Fruit fly (Drosophila melanogaster) whole organism, embryonic: ENCODE data around the gene Bro.

Source experiments
- Asciz ChIP-seq: fragments of 200-800 bp; sonication (Bioruptor generic); optimal IDR thresholded peaks from 2 replicates; lab custom pipeline; 2017; ENCODE audit warnings: missing biosample characterization, mild to moderate bottlenecking, missing genetic modification characterization, missing genetic modification reagents
- CG17829 ChIP-seq: fragments of 200-800 bp; optimal IDR thresholded peaks from 2 replicates; lab custom pipeline; 2019; ENCODE audit warnings: missing biosample characterization, mild to moderate bottlenecking, missing genetic modification characterization, moderate library complexity
- CG30403 ChIP-seq: fragments of 200-800 bp; sonication (Bioruptor generic); optimal IDR thresholded peaks from 3 replicates; lab custom pipeline; 2016; ENCODE audit warnings: missing biosample characterization, missing genetic modification characterization
- CG8765 ChIP-seq: fragments of 200-800 bp; sonication (Bioruptor generic); IDR thresholded peaks from 2 replicates; pipeline ENCODE4 v1.3.6; 2022; ENCODE audit warnings: missing biosample characterization, missing genetic modification characterization
- Myb ChIP-seq: fragments of 200-800 bp; sonication (Bioruptor generic); optimal IDR thresholded peaks from 2 replicates; lab custom pipeline; 2016; ENCODE audit warnings: missing biosample characterization, missing genetic modification characterization
- Optix ChIP-seq: fragments of 200-800 bp; sonication (Bioruptor generic); IDR thresholded peaks from 3 replicates; pipeline ENCODE4 v1.3.6; 2022; ENCODE audit warnings: missing biosample characterization, missing genetic modification characterization
- YL-1 ChIP-seq: fragments of 200-800 bp; sonication (Bioruptor generic); optimal IDR thresholded peaks from 3 replicates; lab custom pipeline; 2017; ENCODE audit warnings: missing biosample characterization, mild to moderate bottlenecking, missing genetic modification characterization
- danr ChIP-seq: fragments of 200-800 bp; sonication (Bioruptor generic); IDR thresholded peaks from 2 replicates; pipeline ENCODE4 v1.3.6; 2022; ENCODE audit warnings: missing biosample characterization, missing genetic modification characterization
- dmrt11E ChIP-seq: fragments of 200-800 bp; sonication (Bioruptor generic); optimal IDR thresholded peaks from 3 replicates; lab custom pipeline; 2018; ENCODE audit warnings: missing biosample characterization, mild to moderate bottlenecking, missing genetic modification characterization, moderate library complexity
- insv ChIP-seq, 2 experiments: fragments of 200-800 bp; sonication (Bioruptor generic); optimal IDR thresholded peaks; 3 replicates each; lab custom pipeline; 2016 to 2018; ENCODE audit warnings: missing biosample characterization in 2 of 2, missing genetic modification characterization in 2 of 2
- zfh1 ChIP-seq: fragments of 200-800 bp; sonication (Bioruptor generic); IDR thresholded peaks from 3 replicates; pipeline ENCODE4 v1.3.6; 2022; ENCODE audit warnings: missing biosample characterization, missing genetic modification characterization

DNA sequence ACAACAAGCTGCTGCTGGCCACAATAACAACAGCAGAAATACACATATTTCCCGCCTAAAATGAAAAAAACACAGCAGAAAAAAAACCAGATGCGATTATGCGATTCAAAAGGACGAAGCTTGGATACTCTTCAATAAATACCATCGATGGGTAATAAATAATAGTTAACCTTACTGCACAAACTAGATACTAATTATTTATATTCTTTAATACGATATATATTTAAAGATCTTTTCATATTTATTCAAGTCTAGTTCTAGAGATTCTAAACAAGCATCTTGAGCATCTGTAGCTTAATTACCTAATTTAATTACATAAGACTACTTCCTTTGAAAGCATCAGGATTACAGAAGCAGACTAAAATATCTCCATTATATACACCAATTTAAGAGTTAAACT is 40.5 kb downstream of the Bro start:
- TF ChIP-seq YL-1 (GFP tag; lab: Kevin White, UChicago) (no peak), CG30403 (GFP tag; lab: Kevin White, UChicago) (no peak), dmrt11E (tag; lab: Kevin White, UChicago) (no peak), CG17829 (no peak), Asciz (GFP tag; lab: Kevin White, UChicago) (no peak), CG8765 (GFP tag; lab: Robert Waterston, UW) (no peak), Optix (GFP tag; lab: Robert Waterston, UW) (no peak), danr (no peak), insv (GFP tag; optimal IDR thresholded peaks at IDR 0.05; lab: Kevin White, UChicago) (no peak), Myb (GFP tag; lab: Kevin White, UChicago) (no peak), zfh1 (GFP tag; lab: Robert Waterston, UW) (no peak)
